Fruit fly (Drosophila melanogaster) whole organism, embryonic: ENCODE results near the gene Trm7-32.

Source experiments
- Abd-B ChIP-seq: fragments of 200-800 bp; sonication (Bioruptor generic); optimal IDR thresholded peaks from 2 replicates; lab custom pipeline; 2018; ENCODE audit warnings: missing biosample characterization, mild to moderate bottlenecking, missing genetic modification characterization, moderate library complexity
- Asciz ChIP-seq: fragments of 200-800 bp; sonication (Bioruptor generic); optimal IDR thresholded peaks from 2 replicates; lab custom pipeline; 2017; ENCODE audit warnings: missing biosample characterization, mild to moderate bottlenecking, missing genetic modification characterization, missing genetic modification reagents
- B-H1 ChIP-seq: fragments of 200-800 bp; sonication (Bioruptor generic); IDR thresholded peaks from 3 replicates; pipeline ENCODE4 v1.3.6; 2022; ENCODE audit warnings: missing biosample characterization, missing genetic modification characterization
- CG10274 ChIP-seq: fragments of 200-800 bp; sonication (Bioruptor generic); optimal IDR thresholded peaks from 3 replicates; lab custom pipeline; 2017; ENCODE audit warnings: missing biosample characterization, mild to moderate bottlenecking, missing genetic modification characterization
- CG10654 ChIP-seq: fragments of 200-800 bp; sonication (Bioruptor generic); optimal IDR thresholded peaks from 2 replicates; lab custom pipeline; 2016; ENCODE audit warnings: missing biosample characterization, missing genetic modification characterization
- CG10979 ChIP-seq: fragments of 200-800 bp; sonication (Bioruptor generic); optimal IDR thresholded peaks from 2 replicates; lab custom pipeline; 2018; ENCODE audit warnings: missing biosample characterization, mild to moderate bottlenecking, missing genetic modification characterization, moderate library complexity
- CG11398 ChIP-seq: fragments of 200-800 bp; sonication (Bioruptor generic); optimal IDR thresholded peaks from 2 replicates; lab custom pipeline; 2016; ENCODE audit warnings: missing biosample characterization, missing genetic modification characterization
- CG12104 ChIP-seq: fragments of 200-800 bp; sonication (Bioruptor generic); optimal IDR thresholded peaks from 3 replicates; lab custom pipeline; 2016; ENCODE audit warnings: missing biosample characterization, missing genetic modification characterization
- CG1233 ChIP-seq: fragments of 200-800 bp; sonication (Bioruptor generic); optimal IDR thresholded peaks from 4 replicates; lab custom pipeline; 2018; ENCODE audit warnings: missing biosample characterization, mild to moderate bottlenecking, missing genetic modification characterization
- CG12391 ChIP-seq: fragments of 200-800 bp; sonication (Bioruptor generic); optimal IDR thresholded peaks from 3 replicates; lab custom pipeline; 2018; ENCODE audit warnings: missing biosample characterization, mild to moderate bottlenecking, missing genetic modification characterization, moderate library complexity
- CG12659 ChIP-seq: fragments of 200-800 bp; sonication (Bioruptor generic); optimal IDR thresholded peaks from 3 replicates; lab custom pipeline; 2017; ENCODE audit warnings: mild to moderate bottlenecking, missing biosample characterization, missing genetic modification reagents, missing genetic modification characterization
- CG15011 ChIP-seq: fragments of 200-800 bp; sonication (Bioruptor generic); optimal IDR thresholded peaks from 3 replicates; lab custom pipeline; 2018; ENCODE audit warnings: missing biosample characterization, mild to moderate bottlenecking, missing genetic modification characterization
- CG15269 ChIP-seq: fragments of 200-800 bp; sonication (Bioruptor generic); optimal IDR thresholded peaks from 2 replicates; lab custom pipeline; 2018; ENCODE audit warnings: missing biosample characterization, mild to moderate bottlenecking, missing genetic modification characterization, moderate library complexity
- CG1602 ChIP-seq: fragments of 200-800 bp; sonication (Bioruptor generic); optimal IDR thresholded peaks from 3 replicates; lab custom pipeline; 2016; ENCODE audit warnings: missing biosample characterization, missing genetic modification characterization
- CG2116 ChIP-seq: fragments of 200-800 bp; sonication (Bioruptor generic); optimal IDR thresholded peaks from 3 replicates; lab custom pipeline; 2018; ENCODE audit warnings: missing biosample characterization, mild to moderate bottlenecking, missing genetic modification characterization
- CG31388 ChIP-seq: fragments of 200-800 bp; sonication (Bioruptor generic); optimal IDR thresholded peaks from 2 replicates; lab custom pipeline; 2016; ENCODE audit warnings: missing biosample characterization, missing genetic modification characterization
- CG34224 ChIP-seq: fragments of 200-800 bp; sonication (Bioruptor generic); IDR thresholded peaks from 3 replicates; pipeline ENCODE4 v1.3.6; 2022; ENCODE audit warnings: missing biosample characterization, missing genetic modification characterization; ENCODE audit not compliant: partially characterized antibody
- CG4360 ChIP-seq: fragments of 200-800 bp; sonication (Bioruptor generic); IDR thresholded peaks from 2 replicates; pipeline ENCODE4 v1.3.6; 2022; ENCODE audit warnings: missing biosample characterization, missing genetic modification characterization
- CG5953 ChIP-seq: fragments of 200-800 bp; sonication (Bioruptor generic); IDR thresholded peaks from 2 replicates; pipeline ENCODE4 v1.3.6; 2022; ENCODE audit warnings: missing biosample characterization, missing genetic modification characterization
- CG6654 ChIP-seq: fragments of 200-800 bp; sonication (Bioruptor generic); optimal IDR thresholded peaks from 2 replicates; lab custom pipeline; 2017; ENCODE audit warnings: missing biosample characterization, mild to moderate bottlenecking, missing genetic modification characterization
- CG7556 ChIP-seq: fragments of 200-800 bp; sonication (Bioruptor generic); optimal IDR thresholded peaks from 2 replicates; lab custom pipeline; 2017; ENCODE audit warnings: missing biosample characterization, mild to moderate bottlenecking, missing genetic modification characterization
- CG7839 ChIP-seq: fragments of 200-800 bp; sonication (Bioruptor generic); optimal IDR thresholded peaks from 3 replicates; lab custom pipeline; 2018; ENCODE audit warnings: missing biosample characterization, mild to moderate bottlenecking, missing genetic modification characterization, moderate library complexity
- CG8290 ChIP-seq, 3 experiments: fragments of 200-800 bp; sonication (Bioruptor generic); optimal IDR thresholded peaks; 2 replicates each; lab custom pipeline; 2016 to 2019; ENCODE audit warnings: missing biosample characterization in 3 of 3, missing genetic modification characterization in 3 of 3, mild to moderate bottlenecking in 2 of 3, moderate library complexity in 1 of 3
- CG8359 ChIP-seq: fragments of 200-800 bp; sonication (Bioruptor generic); optimal IDR thresholded peaks from 2 replicates; lab custom pipeline; 2017; ENCODE audit warnings: missing biosample characterization, mild to moderate bottlenecking, missing genetic modification characterization, borderline replicate concordance
- CG9609 ChIP-seq: fragments of 200-800 bp; sonication (Bioruptor generic); optimal IDR thresholded peaks from 3 replicates; lab custom pipeline; 2016; ENCODE audit warnings: missing biosample characterization, missing genetic modification characterization
- CG9727 ChIP-seq: fragments of 200-800 bp; sonication (Bioruptor generic); optimal IDR thresholded peaks from 3 replicates; lab custom pipeline; 2017; ENCODE audit warnings: missing biosample characterization, mild to moderate bottlenecking, missing genetic modification characterization
- CTCF ChIP-seq: fragments of 200-800 bp; sonication (Bioruptor generic); optimal IDR thresholded peaks from 2 replicates; lab custom pipeline; 2017; ENCODE audit warnings: missing biosample characterization, mild to moderate bottlenecking, missing genetic modification characterization, moderate library complexity
- Chrac-16 ChIP-seq: fragments of 200-800 bp; sonication (Bioruptor generic); optimal IDR thresholded peaks from 3 replicates; lab custom pipeline; 2016; ENCODE audit warnings: missing biosample characterization, missing genetic modification characterization
- Dll ChIP-seq: fragments of 200-800 bp; sonication (Bioruptor generic); IDR thresholded peaks from 4 replicates; pipeline ENCODE4 v1.3.6; 2022; ENCODE audit warnings: missing biosample characterization, missing genetic modification characterization; ENCODE audit not compliant: partially characterized antibody
- Dp ChIP-seq: fragments of 200-800 bp; sonication (Bioruptor generic); optimal IDR thresholded peaks from 2 replicates; lab custom pipeline; 2018; ENCODE audit warnings: missing biosample characterization, mild to moderate bottlenecking, missing genetic modification characterization, moderate library complexity
- Dref ChIP-seq: fragments of 200-800 bp; sonication (Bioruptor generic); IDR thresholded peaks from 2 replicates; pipeline ENCODE4 v1.3.6; 2022; ENCODE audit warnings: missing biosample characterization, missing genetic modification characterization
- Mad ChIP-seq: fragments of 200-800 bp; sonication (Bioruptor generic); optimal IDR thresholded peaks from 2 replicates; lab custom pipeline; 2016; ENCODE audit warnings: missing biosample characterization, missing genetic modification characterization
- Opbp ChIP-seq: fragments of 200-800 bp; sonication (Bioruptor generic); IDR thresholded peaks from 3 replicates; pipeline ENCODE4 v1.3.6; 2022; ENCODE audit warnings: missing biosample characterization, missing genetic modification characterization; ENCODE audit not compliant: partially characterized antibody
- Sox100B ChIP-seq: fragments of 200-800 bp; sonication (Bioruptor generic); optimal IDR thresholded peaks from 3 replicates; lab custom pipeline; 2018; ENCODE audit warnings: missing biosample characterization, mild to moderate bottlenecking, missing genetic modification characterization
- Vsx1 ChIP-seq: fragments of 200-800 bp; sonication (Bioruptor generic); optimal IDR thresholded peaks from 2 replicates; lab custom pipeline; 2017; ENCODE audit warnings: missing biosample characterization, mild to moderate bottlenecking, missing genetic modification characterization, missing genetic modification reagents
- bigmax ChIP-seq: fragments of 200-800 bp; sonication (Bioruptor generic); optimal IDR thresholded peaks from 2 replicates; lab custom pipeline; 2018; ENCODE audit warnings: missing biosample characterization, mild to moderate bottlenecking, missing genetic modification characterization
- chn ChIP-seq: fragments of 200-800 bp; sonication (Bioruptor generic); optimal IDR thresholded peaks from 2 replicates; lab custom pipeline; 2016; ENCODE audit warnings: missing biosample characterization, missing genetic modification characterization
- crol ChIP-seq: fragments of 200-800 bp; sonication (Bioruptor generic); IDR thresholded peaks from 2 replicates; pipeline ENCODE4 v1.3.6; 2022; ENCODE audit warnings: missing biosample characterization, missing genetic modification characterization
- dmrt11E ChIP-seq: fragments of 200-800 bp; sonication (Bioruptor generic); optimal IDR thresholded peaks from 3 replicates; lab custom pipeline; 2018; ENCODE audit warnings: missing biosample characterization, mild to moderate bottlenecking, missing genetic modification characterization, moderate library complexity
- grn ChIP-seq: fragments of 200-800 bp; sonication (Bioruptor generic); optimal IDR thresholded peaks from 3 replicates; lab custom pipeline; 2017; ENCODE audit warnings: missing biosample characterization, missing genetic modification characterization
- hb ChIP-seq: fragments of 200-800 bp; sonication (Bioruptor generic); IDR thresholded peaks from 3 replicates; pipeline ENCODE4 v1.3.6; 2022; ENCODE audit warnings: missing biosample characterization, missing genetic modification characterization; ENCODE audit not compliant: partially characterized antibody
- mirr ChIP-seq: fragments of 200-800 bp; sonication (Bioruptor generic); optimal IDR thresholded peaks from 3 replicates; lab custom pipeline; 2018; ENCODE audit warnings: missing biosample characterization, mild to moderate bottlenecking, missing genetic modification characterization
- org-1 ChIP-seq: fragments of 200-800 bp; sonication (Bioruptor generic); optimal IDR thresholded peaks from 2 replicates; lab custom pipeline; 2017; ENCODE audit warnings: missing biosample characterization, missing genetic modification characterization
- pfk ChIP-seq: fragments of 200-800 bp; sonication (Bioruptor generic); optimal IDR thresholded peaks from 2 replicates; lab custom pipeline; 2018; ENCODE audit warnings: missing biosample characterization, mild to moderate bottlenecking, missing genetic modification characterization, moderate library complexity
- stwl ChIP-seq: fragments of 200-800 bp; sonication (Bioruptor generic); optimal IDR thresholded peaks from 3 replicates; lab custom pipeline; 2018; ENCODE audit warnings: missing biosample characterization, mild to moderate bottlenecking, missing genetic modification characterization, moderate library complexity
- ttk ChIP-seq: fragments of 200-800 bp; sonication (Bioruptor generic); IDR thresholded peaks from 2 replicates; pipeline ENCODE4 v2.1.2; 2022; ENCODE audit warnings: missing biosample characterization, missing genetic modification characterization
- unc-4 ChIP-seq: fragments of 200-800 bp; sonication (Bioruptor generic); IDR thresholded peaks from 2 replicates; pipeline ENCODE4 v1.3.6; 2022; ENCODE audit warnings: missing biosample characterization, missing genetic modification characterization; ENCODE audit not compliant: partially characterized antibody
- wor ChIP-seq: fragments of 200-800 bp; sonication (Bioruptor generic); IDR thresholded peaks from 2 replicates; pipeline ENCODE4 v1.3.6; 2022; ENCODE audit warnings: missing biosample characterization, missing genetic modification characterization
- z ChIP-seq: fragments of 200-800 bp; sonication (Bioruptor generic); IDR thresholded peaks from 3 replicates; pipeline ENCODE4 v1.3.6; 2022; ENCODE audit warnings: missing biosample characterization, missing genetic modification characterization
- zfh1 ChIP-seq: fragments of 200-800 bp; sonication (Bioruptor generic); IDR thresholded peaks from 3 replicates; pipeline ENCODE4 v1.3.6; 2022; ENCODE audit warnings: missing biosample characterization, missing genetic modification characterization

Gene Trm7-32

DNA sequence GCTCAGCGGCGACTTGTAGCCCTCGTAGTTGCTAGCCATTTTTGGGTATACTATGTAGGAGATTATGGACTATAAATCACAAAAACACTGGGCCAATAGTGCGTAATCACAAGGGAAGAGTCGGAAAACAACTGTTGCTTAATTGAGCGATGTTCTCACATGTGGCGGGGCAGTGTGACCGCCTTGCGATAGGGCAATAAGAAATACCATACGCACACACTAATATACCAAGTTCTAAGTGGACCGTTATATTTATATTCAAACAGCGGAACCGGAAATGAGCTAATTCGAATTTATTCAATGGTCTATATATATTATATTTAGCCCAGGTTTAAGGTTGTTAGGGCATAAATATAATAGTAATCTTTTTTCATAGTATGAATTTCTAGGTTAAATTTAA lies 19.5 kb upstream of the Trm7-32 start, which contains the start of gene Adsl (continued):
- TF ChIP-seq B-H1 (no peak; the same call in 2 of the 3 replicates), Dp (GFP tag; lab: Kevin White, UChicago) (peak; percentile 45), Dref (GFP tag; lab: Robert Waterston, UW) (no peak), Chrac-16 (GFP tag; lab: Kevin White, UChicago) (peak; percentile 19), CG6654 (GFP tag; lab: Kevin White, UChicago) (peak; percentile 7), CG5953 (GFP tag; lab: Robert Waterston, UW) (0 out of 2 replicates have a peak, but pooled peaks have one; percentile 36), z (GFP tag; lab: Robert Waterston, UW) (0 out of 3 replicates have a peak, but pooled peaks have one; percentile 9), dmrt11E (peak; percentile 69), CG15269 (tag; lab: Kevin White, UChicago) (no peak), CG2116 (peak; percentile 80), CG12659 (GFP tag; lab: Kevin White, UChicago) (peak; percentile 72), wor (no peak), CG9609 (GFP tag; lab: Kevin White, UChicago) (peak; percentile 5), CG4360 (GFP tag; lab: Robert Waterston, UW) (no peak), Vsx1 (GFP tag; lab: Kevin White, UChicago) (peak; percentile 85), CG11398 (GFP tag; lab: Kevin White, UChicago) (no peak), CG10274 (peak; percentile 34), CG8290 (GFP tag; optimal IDR thresholded peaks at IDR 0.05; lab: Kevin White, UChicago) (no peak), CG8290 (tag; optimal IDR thresholded peaks at IDR 0.05; lab: Kevin White, UChicago) (peak in 1 of 2 experiments; percentile 3), crol (GFP tag; lab: Robert Waterston, UW) (no peak), CG1233 (peak; percentile 72), CG10654 (GFP tag; lab: Kevin White, UChicago) (peak; percentile 26), Abd-B (no peak), CG12391 (tag; lab: Kevin White, UChicago) (peak; percentile 72), Dll (GFP tag; lab: Robert Waterston, UW) (0 out of 4 replicates have a peak, but pooled peaks have one; percentile 49), CG10979 (tag; lab: Kevin White, UChicago) (peak; percentile 73), zfh1 (GFP tag; lab: Robert Waterston, UW) (peak; percentile 72), CG7556 (no peak), hb (GFP tag; lab: Robert Waterston, UW) (no peak), CG1602 (GFP tag; lab: Kevin White, UChicago) (no peak), bigmax (GFP tag; lab: Kevin White, UChicago) (peak; percentile 54), CG15011 (GFP tag; lab: Kevin White, UChicago) (peak; percentile 57), ttk (no peak), CG34224 (GFP tag; lab: Robert Waterston, UW) (peak; percentile 43; the same call in 2 of the 3 replicates), CG12104 (GFP tag; lab: Kevin White, UChicago) (peak; percentile 19), chn (GFP tag; lab: Kevin White, UChicago) (no peak), grn (GFP tag; lab: Kevin White, UChicago) (peak; percentile 43), CG9727 (GFP tag; lab: Kevin White, UChicago) (peak; percentile 82), stwl (tag; lab: Kevin White, UChicago) (peak; percentile 99), org-1 (GFP tag; lab: Kevin White, UChicago) (peak; percentile 63), pfk (GFP tag; lab: Kevin White, UChicago) (peak; percentile 35), Opbp (GFP tag; lab: Robert Waterston, UW) (no peak), unc-4 (0 out of 2 replicates have a peak, but pooled peaks have one; percentile 29), Asciz (peak; percentile 82), mirr (GFP tag; lab: Kevin White, UChicago) (peak; percentile 30), CG8359 (GFP tag; lab: Kevin White, UChicago) (peak; percentile 60), CG31388 (GFP tag; lab: Kevin White, UChicago) (no peak), Sox100B (peak; percentile 74), CG7839 (tag; lab: Kevin White, UChicago) (no peak), Mad (GFP tag; lab: Kevin White, UChicago) (peak; percentile 18), CTCF (GFP tag; lab: Kevin White, UChicago) (peak; percentile 56)
